Worm (Caenorhabditis elegans) whole organism, early embryonic: ENCODE measurements around the gene F19B10.1.

Source experiments
- B0310.2 ChIP-seq: sonication (generic microtip); optimal IDR thresholded peaks from 2 replicates; lab custom pipeline; 2016; ENCODE audit warnings: mild to moderate bottlenecking, missing genetic modification characterization, missing compliant biosample characterization
- aly-1 ChIP-seq: sonication (generic microtip); optimal IDR thresholded peaks from 2 replicates; lab custom pipeline; 2016; ENCODE audit warnings: missing genetic modification characterization, missing compliant biosample characterization
- ama-1 ChIP-seq: fragments of 150-350 bp; optimal IDR thresholded peaks from 2 replicates; lab custom pipeline; 2014
- ceh-36 ChIP-seq: sonication (generic microtip); optimal IDR thresholded peaks from 2 replicates; lab custom pipeline; 2016; ENCODE audit warnings: missing genetic modification characterization, inconsistent platforms, missing compliant biosample characterization
- ets-7 ChIP-seq: sonication (generic microtip); optimal IDR thresholded peaks from 2 replicates; lab custom pipeline; 2016; ENCODE audit warnings: missing genotype, missing genetic modification characterization, missing compliant biosample characterization
- scrt-1 ChIP-seq: fragments of 200-800 bp; sonication (Bioruptor generic); IDR thresholded peaks from 2 replicates; pipeline ENCODE4 v1.3.6; 2022; ENCODE audit warnings: missing genetic modification characterization, missing compliant biosample characterization
- tra-4 ChIP-seq: sonication (generic microtip); optimal IDR thresholded peaks from 2 replicates; lab custom pipeline; 2017; ENCODE audit warnings: missing genetic modification characterization, missing compliant biosample characterization

DNA sequence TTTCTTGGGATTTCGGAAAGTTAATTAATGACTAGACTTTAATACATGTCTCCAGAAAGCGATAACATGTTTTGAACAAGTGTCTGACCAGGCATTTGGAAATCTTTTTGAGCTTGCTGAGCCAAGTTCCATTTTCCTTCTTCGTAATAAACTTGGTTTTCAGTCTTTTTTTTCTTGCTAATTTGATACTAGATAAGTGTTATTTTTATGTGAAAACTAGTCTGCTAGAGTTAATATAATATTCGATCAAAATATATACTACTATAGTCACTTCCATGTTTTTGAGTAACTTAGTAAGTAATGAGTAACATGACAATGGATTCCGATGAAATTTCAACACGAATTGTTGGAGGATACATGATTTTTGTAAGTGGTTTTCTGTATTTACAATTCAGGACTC lies 26.3 kb downstream of the F19B10.1 start, which contains the start of gene srx-110:
- TF ChIP-seq ceh-36 (tag; lab: Kevin White, UChicago): no peak
- no peak for TF ChIP-seq ama-1 (lab: Kevin White, UChicago)
- no peak for TF ChIP-seq scrt-1
- TF ChIP-seq aly-1 (tag; lab: Kevin White, UChicago): no peak
- no peak for TF ChIP-seq ets-7 (tag; lab: Kevin White, UChicago)
- no peak for TF ChIP-seq tra-4 (tag; lab: Kevin White, UChicago)
- TF ChIP-seq B0310.2 (tag; lab: Kevin White, UChicago): no peak
